Worm (Caenorhabditis elegans): ENCODE data around the gene srt-69.
A peak's percentile ranks its signal among the peaks of the same experiment; 100 is the strongest.

srt-69 gene

DNA sequence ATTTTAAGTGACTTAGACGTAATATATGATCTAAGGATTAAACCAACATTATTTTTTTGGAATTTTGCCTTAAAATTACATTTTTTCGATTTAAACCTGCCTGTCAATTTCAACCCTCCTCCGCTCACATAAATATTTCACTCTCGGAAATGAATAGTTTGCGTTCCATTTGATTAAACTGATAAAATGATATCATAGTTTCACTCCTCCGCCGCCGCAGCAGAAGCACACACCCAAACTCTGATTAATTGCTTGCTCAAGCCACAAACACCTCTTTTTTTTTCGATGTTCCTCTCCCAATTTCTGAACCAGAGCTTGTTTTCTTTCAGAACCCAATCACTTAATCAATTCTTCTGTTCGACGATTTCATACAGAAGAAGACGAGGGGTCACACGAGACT, 42.4 kb downstream of the srt-69 start, which contains the start of gene Y49G5B.1:
TSS of gene Y49G5B.1 (plus strand) at position 324 of the 400 bp plus-strand sequence.
- TF ChIP-seq ama-1 (optimal IDR thresholded peaks at IDR 0.05): no peak
- no peak for TF ChIP-seq ama-1 (GFP tag; optimal IDR thresholded peaks at IDR 0.05)
- no peak for TF ChIP-seq Y53F4B.3 (GFP tag; IDR thresholded peaks at IDR 0.05)
- no peak for TF ChIP-seq B0261.1 (tag; optimal IDR thresholded peaks at IDR 0.05)
- no peak for TF ChIP-seq madf-10 (tag; optimal IDR thresholded peaks at IDR 0.05)
- peak; percentile 59 for TF ChIP-seq nhr-80 (tag; optimal IDR thresholded peaks at IDR 0.05)

All from whole organism, young adult.